Fruit fly (Drosophila melanogaster): ENCODE data around the gene ppk22.

The ppk22 gene

DNA sequence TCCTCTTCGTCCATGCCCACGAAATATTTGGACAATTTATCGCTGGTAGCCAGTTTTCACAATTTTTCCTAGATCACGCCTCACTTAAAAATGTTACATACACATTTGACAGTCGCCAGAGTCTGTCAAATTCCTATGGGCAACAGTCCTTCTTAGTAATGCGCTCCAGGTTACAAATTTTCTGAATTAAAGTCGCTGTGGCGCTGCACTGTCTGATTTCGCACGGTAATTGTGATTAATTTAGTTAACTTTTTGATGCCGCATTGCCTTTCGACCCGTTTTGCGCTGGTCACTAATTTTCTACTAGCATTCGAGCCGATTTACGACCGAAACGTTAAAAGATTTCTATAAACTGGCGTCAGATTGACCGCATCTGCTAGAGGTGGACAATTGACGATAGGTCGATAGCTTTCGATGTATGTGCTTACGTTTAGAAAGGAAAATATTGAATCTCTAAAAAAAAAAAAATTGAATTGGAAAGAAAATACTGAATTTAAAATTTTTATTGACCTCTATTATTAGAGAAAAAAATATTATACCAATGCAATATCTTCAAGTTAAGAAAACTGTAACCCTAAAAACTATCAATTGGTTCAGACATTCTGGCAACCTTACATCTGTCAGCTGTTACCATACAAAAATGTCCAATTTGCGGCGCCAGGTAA lies 45.8 kb downstream of the ppk22 start, which contains the start of the genes lili and CG34150 (continued):
- peak; percentile 30 for TF ChIP-seq dm (GFP tag; optimal IDR thresholded peaks at IDR 0.05)
- peak; percentile 76 for TF ChIP-seq bab2 (GFP tag; optimal IDR thresholded peaks at IDR 0.05)
- peak; percentile 71 for TF ChIP-seq CG10543 (GFP tag; optimal IDR thresholded peaks at IDR 0.05)
- TF ChIP-seq CG10654 (GFP tag; optimal IDR thresholded peaks at IDR 0.05): peak; percentile 67
- TF ChIP-seq HmgD (GFP tag; optimal IDR thresholded peaks at IDR 0.05): no peak
- TF ChIP-seq CG16815 (GFP tag; optimal IDR thresholded peaks at IDR 0.05): peak; percentile 7
- peak; percentile 52 to 74 for TF ChIP-seq chif (GFP tag; optimal IDR thresholded peaks at IDR 0.05)
- no peak for TF ChIP-seq disco-r (GFP tag; optimal IDR thresholded peaks at IDR 0.05)
- peak; percentile 54; the same call in 1 of the 2 replicates for TF ChIP-seq NFAT (GFP tag; IDR thresholded peaks at IDR 0.05)
- peak; percentile 43 for TF ChIP-seq gsb-n (tag; optimal IDR thresholded peaks at IDR 0.05)
- TF ChIP-seq NC2α (GFP tag; optimal IDR thresholded peaks at IDR 0.05): no peak
- no peak for TF ChIP-seq CG15073 (GFP tag; optimal IDR thresholded peaks at IDR 0.05)
- TF ChIP-seq CG31388 (GFP tag; optimal IDR thresholded peaks at IDR 0.05): peak; percentile 77
- TF ChIP-seq fd3F (GFP tag; optimal IDR thresholded peaks at IDR 0.05): peak; percentile 67
- peak; percentile 56; the same call in 1 of the 2 replicates for TF ChIP-seq CG42726 (GFP tag; IDR thresholded peaks at IDR 0.05; ENCODE audit: partially characterized antibody)
- TF ChIP-seq ERR (GFP tag; optimal IDR thresholded peaks at IDR 0.05): peak; percentile 62
- TF ChIP-seq caup (GFP tag; optimal IDR thresholded peaks at IDR 0.05; ENCODE audit: severe bottlenecking): peak; percentile 53
- peak; percentile 86 for TF ChIP-seq Bteb2 (GFP tag; optimal IDR thresholded peaks at IDR 0.05)
- TF ChIP-seq CG7372 (GFP tag; IDR thresholded peaks at IDR 0.05): peak; percentile 72; the same call in 1 of the 2 replicates
- TF ChIP-seq Eip74EF (GFP tag; optimal IDR thresholded peaks at IDR 0.05): no peak
- TF ChIP-seq lbe (GFP tag; optimal IDR thresholded peaks at IDR 0.05): peak; percentile 32
- TF ChIP-seq CG7357 (GFP tag; IDR thresholded peaks at IDR 0.05): peak; percentile 44; the same call in 1 of the 3 replicates
- no peak for TF ChIP-seq D19A (tag; optimal IDR thresholded peaks at IDR 0.05)
- TF ChIP-seq nmo (GFP tag; optimal IDR thresholded peaks at IDR 0.05): peak; percentile 82
- TF ChIP-seq CG6175 (GFP tag; IDR thresholded peaks at IDR 0.05): no peak
- peak; percentile 72; the same call in 1 of the 2 replicates for TF ChIP-seq sna (GFP tag; IDR thresholded peaks at IDR 0.05; ENCODE audit: partially characterized antibody)
- no peak for TF ChIP-seq pita (GFP tag; optimal IDR thresholded peaks at IDR 0.05)
- TF ChIP-seq zen (tag; optimal IDR thresholded peaks at IDR 0.05): peak; percentile 54
- TF ChIP-seq CG11398 (GFP tag; optimal IDR thresholded peaks at IDR 0.05): no peak
- TF ChIP-seq h (optimal IDR thresholded peaks at IDR 0.05): no peak
- 0 out of 2 replicates have a peak, but pooled peaks have one; percentile 26 for TF ChIP-seq CG14667 (GFP tag; IDR thresholded peaks at IDR 0.05)
- TF ChIP-seq ara (GFP tag; IDR thresholded peaks at IDR 0.05): peak; percentile 46; the same call in 1 of the 2 replicates
- TF ChIP-seq jumu (GFP tag; optimal IDR thresholded peaks at IDR 0.05): peak; percentile 33
- peak; percentile 65 for TF ChIP-seq Dip3 (GFP tag; optimal IDR thresholded peaks at IDR 0.05)
- TF ChIP-seq Bdp1 (GFP tag; optimal IDR thresholded peaks at IDR 0.05): peak; percentile 61
- TF ChIP-seq Poxn (GFP tag; IDR thresholded peaks at IDR 0.05): no peak
- no peak for TF ChIP-seq fru (optimal IDR thresholded peaks at IDR 0.05)
- no peak for TF ChIP-seq otp (GFP tag; IDR thresholded peaks at IDR 0.05)
- TF ChIP-seq lmd (GFP tag; IDR thresholded peaks at IDR 0.05): peak; percentile 61; the same call in 1 of the 2 replicates
- TF ChIP-seq CG18476 (GFP tag; optimal IDR thresholded peaks at IDR 0.05): peak; percentile 57
- TF ChIP-seq sim (GFP tag; IDR thresholded peaks at IDR 0.05): no peak
- no peak for TF ChIP-seq sens-2 (GFP tag; IDR thresholded peaks at IDR 0.05)
- TF ChIP-seq CG2120 (GFP tag; optimal IDR thresholded peaks at IDR 0.05): peak; percentile 91
- peak; percentile 64 for TF ChIP-seq HLH3B (GFP tag; IDR thresholded peaks at IDR 0.05)
- TF ChIP-seq HHEX (GFP tag; optimal IDR thresholded peaks at IDR 0.05): no peak
- peak; percentile 90 for TF ChIP-seq CG8290 (GFP tag; optimal IDR thresholded peaks at IDR 0.05)
- peak; percentile 19 to 21 for TF ChIP-seq CG8290 (tag; optimal IDR thresholded peaks at IDR 0.05)
- no peak for TF ChIP-seq HLHmδ (GFP tag; optimal IDR thresholded peaks at IDR 0.05)
- TF ChIP-seq Deaf1 (tag; optimal IDR thresholded peaks at IDR 0.05): no peak
- peak; percentile 19 for TF ChIP-seq hkb (optimal IDR thresholded peaks at IDR 0.05)
- TF ChIP-seq hkb (GFP tag; IDR thresholded peaks at IDR 0.05): peak; percentile 69
